Worm (Caenorhabditis elegans): ENCODE results near the gene fbxa-183.

DNA sequence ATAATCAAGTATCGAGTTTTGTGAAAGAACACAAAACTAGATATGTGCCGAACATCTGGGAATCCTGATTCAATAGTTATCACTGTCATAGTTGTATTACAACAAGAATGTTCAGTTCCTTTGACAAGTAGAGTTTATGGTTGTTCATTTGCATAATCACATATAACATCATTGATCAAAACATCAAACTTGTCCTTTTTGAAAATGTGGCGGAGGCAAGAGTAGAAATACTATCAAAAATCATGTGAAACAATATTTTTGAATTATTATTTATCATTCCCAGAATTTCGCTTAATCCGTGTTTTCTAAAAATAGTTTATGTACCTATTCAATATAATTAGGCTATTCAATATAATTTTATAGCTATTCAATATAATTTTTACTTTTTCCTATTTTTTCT lies 2.8 kb upstream of the fbxa-183 start, which contains the start of gene F44E7.7:
- TF ChIP-seq ceh-39 (tag; optimal IDR thresholded peaks at IDR 0.05) (no peak), M03D4.4 (tag; optimal IDR thresholded peaks at IDR 0.05) (no peak), unc-62 (GFP tag; optimal IDR thresholded peaks at IDR 0.05) (no peak), nhr-12 (tag; optimal IDR thresholded peaks at IDR 0.05) (no peak), nhr-237 (tag; optimal IDR thresholded peaks at IDR 0.05) (no peak), unc-39 (tag; optimal IDR thresholded peaks at IDR 0.05) (no peak), lsy-2 (tag; optimal IDR thresholded peaks at IDR 0.05) (no peak)
